Fruit fly (Drosophila melanogaster) whole organism, prepupa: Measurements from ENCODE around the gene CG34377.

Experiments used
- CG10669 ChIP-seq: fragments of 200-800 bp; sonication (Bioruptor generic); optimal IDR thresholded peaks from 3 replicates; lab custom pipeline; 2018; ENCODE audit warnings: missing biosample characterization, mild to moderate bottlenecking, missing genetic modification characterization, moderate library complexity
- CG11294 ChIP-seq: fragments of 200-800 bp; sonication (Bioruptor generic); IDR thresholded peaks from 2 replicates; pipeline ENCODE4 v1.3.6; 2022; ENCODE audit warnings: missing biosample characterization, missing genetic modification characterization
- CG11762 ChIP-seq: fragments of 200-800 bp; sonication (Bioruptor generic); optimal IDR thresholded peaks from 3 replicates; lab custom pipeline; 2016; ENCODE audit warnings: missing biosample characterization, missing genetic modification characterization; ENCODE audit not compliant: insufficient read depth
- CG11902 ChIP-seq: fragments of 200-800 bp; sonication (Bioruptor generic); optimal IDR thresholded peaks from 3 replicates; lab custom pipeline; 2016; ENCODE audit warnings: missing biosample characterization, missing genetic modification characterization
- CG15336 ChIP-seq: fragments of 200-800 bp; sonication (Bioruptor generic); IDR thresholded peaks from 2 replicates; pipeline ENCODE4 v1.3.6; 2022; ENCODE audit warnings: missing biosample characterization, missing genetic modification characterization
- CG16779 ChIP-seq: fragments of 200-800 bp; sonication (Bioruptor generic); optimal IDR thresholded peaks from 3 replicates; lab custom pipeline; 2017; ENCODE audit warnings: missing biosample characterization, mild to moderate bottlenecking, missing genetic modification characterization
- CG3032 ChIP-seq: fragments of 200-800 bp; optimal IDR thresholded peaks from 2 replicates; lab custom pipeline; 2019; ENCODE audit warnings: missing biosample characterization, mild to moderate bottlenecking, missing genetic modification characterization, moderate library complexity
- CG31627 ChIP-seq: fragments of 200-800 bp; sonication (Bioruptor generic); optimal IDR thresholded peaks from 3 replicates; lab custom pipeline; 2016; ENCODE audit warnings: missing biosample characterization, missing genetic modification characterization
- CG32006 ChIP-seq: fragments of 200-800 bp; sonication (Bioruptor generic); optimal IDR thresholded peaks from 3 replicates; lab custom pipeline; 2017; ENCODE audit warnings: missing biosample characterization, mild to moderate bottlenecking, missing genetic modification characterization
- CG34406 ChIP-seq: fragments of 200-800 bp; sonication (Bioruptor generic); optimal IDR thresholded peaks from 3 replicates; lab custom pipeline; 2016; ENCODE audit warnings: missing biosample characterization, missing genetic modification characterization
- CG6276 ChIP-seq: fragments of 200-800 bp; sonication (Bioruptor generic); optimal IDR thresholded peaks from 2 replicates; lab custom pipeline; 2017; ENCODE audit warnings: missing biosample characterization, mild to moderate bottlenecking, missing genetic modification characterization
- CG6792 ChIP-seq: fragments of 200-800 bp; sonication (Bioruptor generic); optimal IDR thresholded peaks from 3 replicates; lab custom pipeline; 2016; ENCODE audit warnings: missing biosample characterization, missing genetic modification characterization
- CG6808 ChIP-seq: fragments of 200-800 bp; sonication (Bioruptor generic); optimal IDR thresholded peaks from 3 replicates; lab custom pipeline; 2017; ENCODE audit warnings: missing biosample characterization, missing genetic modification characterization, mild to moderate bottlenecking, moderate library complexity, missing genetic modification reagents
- CG6854 ChIP-seq: fragments of 200-800 bp; sonication (Bioruptor generic); optimal IDR thresholded peaks from 2 replicates; lab custom pipeline; 2017; ENCODE audit warnings: missing biosample characterization, mild to moderate bottlenecking, missing genetic modification characterization
- CG7368 ChIP-seq: fragments of 200-800 bp; sonication (Bioruptor generic); optimal IDR thresholded peaks from 3 replicates; lab custom pipeline; 2016; ENCODE audit warnings: missing biosample characterization, missing genetic modification characterization
- CG8319 ChIP-seq: fragments of 200-800 bp; sonication (Bioruptor generic); optimal IDR thresholded peaks from 3 replicates; lab custom pipeline; 2016; ENCODE audit warnings: missing biosample characterization, missing genetic modification characterization
- Eip78C ChIP-seq: fragments of 200-800 bp; sonication (Bioruptor generic); peaks from one replicate; lab custom pipeline; 2016; ENCODE audit warnings: missing biosample characterization, missing genetic modification characterization
- Eip93F ChIP-seq: fragments of 200-800 bp; sonication (Bioruptor generic); optimal IDR thresholded peaks from 2 replicates; lab custom pipeline; 2016; ENCODE audit warnings: missing biosample characterization, mild to moderate bottlenecking, missing genetic modification characterization
- Gug ChIP-seq: fragments of 200-800 bp; sonication (Bioruptor generic); IDR thresholded peaks from 2 replicates; pipeline ENCODE4 v1.3.6; 2022; ENCODE audit warnings: missing biosample characterization, missing genetic modification characterization
- Hr4 ChIP-seq: fragments of 200-800 bp; sonication (Bioruptor generic); optimal IDR thresholded peaks from 3 replicates; lab custom pipeline; 2016; ENCODE audit warnings: missing biosample characterization, missing genetic modification characterization
- Lpt ChIP-seq: fragments of 200-800 bp; sonication (Bioruptor generic); optimal IDR thresholded peaks from 3 replicates; lab custom pipeline; 2016; ENCODE audit warnings: missing biosample characterization, missing genetic modification characterization
- Met ChIP-seq: fragments of 200-800 bp; sonication (Bioruptor generic); optimal IDR thresholded peaks from 3 replicates; lab custom pipeline; 2016; ENCODE audit warnings: missing biosample characterization, missing genetic modification characterization
- OdsH ChIP-seq: fragments of 200-800 bp; sonication (Bioruptor generic); optimal IDR thresholded peaks from 3 replicates; lab custom pipeline; 2016; ENCODE audit warnings: missing biosample characterization, missing genetic modification characterization
- Smox ChIP-seq: fragments of 200-800 bp; sonication (Bioruptor generic); optimal IDR thresholded peaks from 3 replicates; lab custom pipeline; 2016; ENCODE audit warnings: missing biosample characterization, missing genetic modification characterization
- Sox102F ChIP-seq: fragments of 200-800 bp; sonication (Bioruptor generic); optimal IDR thresholded peaks from 2 replicates; lab custom pipeline; 2016; ENCODE audit warnings: missing biosample characterization, mild to moderate bottlenecking, missing genetic modification characterization
- Sox14 ChIP-seq: fragments of 200-800 bp; sonication (Bioruptor generic); optimal IDR thresholded peaks from 3 replicates; lab custom pipeline; 2016; ENCODE audit warnings: missing biosample characterization, missing genetic modification characterization
- Sox15 ChIP-seq: fragments of 200-800 bp; sonication (Bioruptor generic); optimal IDR thresholded peaks from 3 replicates; lab custom pipeline; 2016; ENCODE audit warnings: missing biosample characterization, missing genetic modification characterization
- dsx ChIP-seq: fragments of 200-800 bp; optimal IDR thresholded peaks from 3 replicates; lab custom pipeline; 2019; ENCODE audit warnings: missing biosample characterization, mild to moderate bottlenecking, missing genetic modification characterization, moderate library complexity; ENCODE audit not compliant: poor library complexity, severe bottlenecking
- eg ChIP-seq: fragments of 200-800 bp; sonication (Bioruptor generic); IDR thresholded peaks from 3 replicates; pipeline ENCODE4 v1.3.6; 2022; ENCODE audit warnings: missing biosample characterization, missing genetic modification characterization
- esn ChIP-seq: fragments of 200-800 bp; sonication (Bioruptor generic); optimal IDR thresholded peaks from 2 replicates; lab custom pipeline; 2016; ENCODE audit warnings: missing biosample characterization, mild to moderate bottlenecking, missing genetic modification characterization, moderate library complexity
- fd85E ChIP-seq: fragments of 200-800 bp; sonication (Bioruptor generic); optimal IDR thresholded peaks from 3 replicates; lab custom pipeline; 2016; ENCODE audit warnings: missing biosample characterization, missing genetic modification characterization
- fkh ChIP-seq: fragments of 200-800 bp; sonication (Bioruptor generic); optimal IDR thresholded peaks from 3 replicates; lab custom pipeline; 2017; ENCODE audit warnings: missing biosample characterization, mild to moderate bottlenecking, missing genetic modification characterization, moderate library complexity
- lz ChIP-seq: fragments of 200-800 bp; sonication (Bioruptor generic); optimal IDR thresholded peaks from 3 replicates; lab custom pipeline; 2016; ENCODE audit warnings: missing biosample characterization, missing genetic modification characterization
- net ChIP-seq: fragments of 200-800 bp; sonication (Bioruptor generic); optimal IDR thresholded peaks from 3 replicates; lab custom pipeline; 2016; ENCODE audit warnings: missing biosample characterization, missing genetic modification characterization
- pdm3 ChIP-seq: fragments of 200-800 bp; sonication (Bioruptor generic); optimal IDR thresholded peaks from 3 replicates; lab custom pipeline; 2016; ENCODE audit warnings: missing biosample characterization, missing genetic modification characterization
- salr ChIP-seq, 2 experiments: fragments of 200-800 bp; sonication (Bioruptor generic); optimal IDR thresholded peaks; 3 replicates each; lab custom pipeline; 2016 to 2018; ENCODE audit warnings: missing biosample characterization in 2 of 2, missing genetic modification characterization in 2 of 2, mild to moderate bottlenecking in 1 of 2
- spab ChIP-seq: fragments of 200-800 bp; sonication (Bioruptor generic); optimal IDR thresholded peaks from 2 replicates; lab custom pipeline; 2017; ENCODE audit warnings: missing biosample characterization, mild to moderate bottlenecking, missing genetic modification characterization, missing genetic modification reagents
- svp ChIP-seq: fragments of 200-800 bp; sonication (Bioruptor generic); peaks from one replicate; lab custom pipeline; 2016; ENCODE audit warnings: missing biosample characterization, missing genetic modification characterization
- topi ChIP-seq: fragments of 200-800 bp; sonication (Bioruptor generic); optimal IDR thresholded peaks from 3 replicates; lab custom pipeline; 2016; ENCODE audit warnings: missing biosample characterization, missing genetic modification characterization
- vri ChIP-seq: fragments of 200-800 bp; sonication (Bioruptor generic); optimal IDR thresholded peaks from 3 replicates; lab custom pipeline; 2016; ENCODE audit warnings: missing biosample characterization, mild to moderate bottlenecking, missing genetic modification characterization

Gene CG34377

DNA sequence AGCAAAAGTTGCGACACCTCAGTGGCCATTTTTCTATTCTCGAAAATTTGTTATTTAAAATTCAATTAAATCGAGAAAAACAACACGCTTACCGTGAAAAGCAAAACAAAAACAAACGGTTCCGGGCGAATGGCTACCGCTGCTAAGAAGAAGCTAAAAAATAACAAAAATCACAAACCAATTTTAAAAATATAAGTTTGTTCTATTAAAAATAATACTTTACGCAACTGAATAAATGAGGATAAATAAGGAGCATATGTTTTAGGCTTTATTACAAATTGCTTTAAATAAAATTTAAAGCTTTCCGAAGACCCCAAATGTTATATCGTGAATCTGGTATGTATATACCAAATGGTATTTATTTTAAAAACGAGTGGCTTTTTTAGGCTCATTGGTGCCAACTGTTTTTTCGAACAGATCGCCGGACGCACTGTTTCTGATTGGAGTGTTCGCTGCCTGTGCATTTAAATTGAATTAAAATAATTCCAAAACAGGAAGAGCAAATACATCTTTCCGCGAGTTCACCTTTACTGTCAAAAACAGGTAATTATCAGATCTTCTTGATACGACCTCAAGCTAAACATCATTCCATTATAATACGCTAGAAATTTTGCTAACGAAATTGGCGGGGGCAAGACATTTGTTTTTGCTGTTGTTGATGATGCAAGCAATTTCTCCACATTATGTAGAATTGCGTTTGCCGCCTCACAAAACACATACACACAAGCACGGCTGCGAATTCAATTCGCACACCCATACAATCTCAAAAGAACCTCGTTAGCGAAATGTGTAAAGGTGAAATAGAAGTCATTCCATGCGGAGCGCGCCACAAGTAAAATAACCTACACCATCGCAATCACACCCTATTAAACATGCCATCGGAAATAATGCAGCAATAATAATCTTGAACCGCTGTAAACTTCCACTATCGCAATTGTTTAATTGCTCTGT, 43.5 kb upstream of the CG34377 start, which contains the start of the genes Polr3F and PyK (continued):
- TF ChIP-seq dsx: peak; percentile 16
- peak; percentile 41 for TF ChIP-seq CG6276 (GFP tag; lab: Kevin White, UChicago)
- no peak for TF ChIP-seq Sox102F (GFP tag; lab: Kevin White, UChicago)
- peak; percentile 46 for TF ChIP-seq esn (GFP tag; lab: Kevin White, UChicago)
- TF ChIP-seq CG11762: no peak
- TF ChIP-seq CG32006 (GFP tag; lab: Kevin White, UChicago): peak; percentile 55
- peak; percentile 45 for TF ChIP-seq Smox
- TF ChIP-seq lz: peak; percentile 36
- no peak for TF ChIP-seq fd85E (GFP tag; lab: Kevin White, UChicago)
- TF ChIP-seq CG31627 (GFP tag; lab: Kevin White, UChicago): peak; percentile 1
- peak; percentile 36 for TF ChIP-seq pdm3 (GFP tag; lab: Kevin White, UChicago)
- no peak for TF ChIP-seq CG6792 (GFP tag; lab: Kevin White, UChicago)
- peak; percentile 59 for TF ChIP-seq CG6808 (GFP tag; lab: Kevin White, UChicago)
- peak; percentile 58 for TF ChIP-seq CG15336
- no peak for TF ChIP-seq Sox15 (GFP tag; lab: Kevin White, UChicago)
- peak; percentile 47 for TF ChIP-seq Sox14 (GFP tag; lab: Kevin White, UChicago)
- peak; percentile 47 for TF ChIP-seq CG10669 (GFP tag; lab: Kevin White, UChicago)
- TF ChIP-seq CG7368 (GFP tag; lab: Kevin White, UChicago): no peak
- TF ChIP-seq CG8319 (GFP tag; lab: Kevin White, UChicago): no peak
- peak; percentile 72 for TF ChIP-seq eg (GFP tag; lab: Robert Waterston, UW)
- TF ChIP-seq Eip93F (GFP tag; lab: Kevin White, UChicago): no peak
- TF ChIP-seq Met: peak; percentile 26
- peak; percentile 39 for TF ChIP-seq topi (GFP tag; lab: Kevin White, UChicago)
- no peak for TF ChIP-seq CG6854 (GFP tag; lab: Kevin White, UChicago)
- TF ChIP-seq CG3032: peak; percentile 41
- TF ChIP-seq Gug (GFP tag; lab: Robert Waterston, UW): no peak
- TF ChIP-seq Hr4 (GFP tag; lab: Kevin White, UChicago): peak; percentile 49
- TF ChIP-seq vri (GFP tag; lab: Kevin White, UChicago): peak; percentile 48
- TF ChIP-seq OdsH (GFP tag; lab: Kevin White, UChicago): peak; percentile 45
- no peak for TF ChIP-seq fkh (GFP tag; lab: Kevin White, UChicago)
- no peak for TF ChIP-seq salr (GFP tag; optimal IDR thresholded peaks at IDR 0.05; lab: Kevin White, UChicago)
- no peak for TF ChIP-seq CG11294 (GFP tag; lab: Robert Waterston, UW)
- no peak for TF ChIP-seq spab (GFP tag; lab: Kevin White, UChicago)
- no peak for TF ChIP-seq CG11902
- peak; percentile 72 for TF ChIP-seq Eip78C (GFP tag; lab: Kevin White, UChicago)
- no peak for TF ChIP-seq Lpt (GFP tag; lab: Kevin White, UChicago)
- TF ChIP-seq svp (GFP tag; lab: Kevin White, UChicago): peak; percentile 57
- no peak for TF ChIP-seq net
- TF ChIP-seq CG16779 (tag; lab: Kevin White, UChicago): no peak
- TF ChIP-seq CG34406 (GFP tag; lab: Kevin White, UChicago): no peak
